Fruit fly (Drosophila melanogaster): ENCODE results near the gene ppk10.

The ppk10 gene

dm6 chr2L:10426534-10427048, 25.6 kb downstream of the ppk10 start, which contains the start of the genes SmB and KdelR (continued):
- TF ChIP-seq CG10959 (GFP tag; IDR thresholded peaks at IDR 0.05) (no peak), Hmr (GFP tag; optimal IDR thresholded peaks at IDR 0.05) (no peak), Kr (GFP tag; optimal IDR thresholded peaks at IDR 0.05) (no peak), Tbp (GFP tag; optimal IDR thresholded peaks at IDR 0.05) (no peak), tna (GFP tag; IDR thresholded peaks at IDR 0.05; ENCODE audit: partially characterized antibody) (peak; percentile 84), gce (GFP tag; IDR thresholded peaks at IDR 0.05) (no peak), CG15269 (tag; optimal IDR thresholded peaks at IDR 0.05) (no peak), CG17802 (tag; optimal IDR thresholded peaks at IDR 0.05) (no peak), CG9932 (GFP tag; IDR thresholded peaks at IDR 0.05) (peak; percentile 28; the same call in 1 of the 2 replicates), ash1 (GFP tag; optimal IDR thresholded peaks at IDR 0.05) (no peak), disco-r (GFP tag; optimal IDR thresholded peaks at IDR 0.05) (no peak), HLHmδ (GFP tag; optimal IDR thresholded peaks at IDR 0.05) (no peak), C15 (GFP tag; IDR thresholded peaks at IDR 0.05) (no peak), salm (tag; optimal IDR thresholded peaks at IDR 0.05) (no peak), pum (GFP tag; optimal IDR thresholded peaks at IDR 0.05) (peak; percentile 10), cwo (GFP tag; optimal IDR thresholded peaks at IDR 0.05) (no peak), lov (optimal IDR thresholded peaks at IDR 0.05) (no peak), lov (GFP tag; IDR thresholded peaks at IDR 0.05) (no peak), CG10462 (GFP tag; optimal IDR thresholded peaks at IDR 0.05) (no peak), sens (GFP tag) (peak; percentile 81), prd (optimal IDR thresholded peaks at IDR 0.05) (no peak), prd (GFP tag; IDR thresholded peaks at IDR 0.05) (no peak), CG18599 (GFP tag; optimal IDR thresholded peaks at IDR 0.05) (no peak), CG12942 (GFP tag; optimal IDR thresholded peaks at IDR 0.05) (no peak), Elba2 (GFP tag; optimal IDR thresholded peaks at IDR 0.05) (peak; percentile 26), CG12659 (GFP tag; optimal IDR thresholded peaks at IDR 0.05) (peak; percentile 82), zfh2 (GFP tag; optimal IDR thresholded peaks at IDR 0.05) (no peak), usp (GFP tag; optimal IDR thresholded peaks at IDR 0.05) (no peak), Bgb (GFP tag; IDR thresholded peaks at IDR 0.05; ENCODE audit: partially characterized antibody) (peak; percentile 80), Dbx (GFP tag; IDR thresholded peaks at IDR 0.05) (no peak), Nf-YC (tag; optimal IDR thresholded peaks at IDR 0.05) (peak; percentile 60), chn (GFP tag; optimal IDR thresholded peaks at IDR 0.05) (no peak), CG13424 (tag; optimal IDR thresholded peaks at IDR 0.05) (peak; percentile 7), CG17829 (tag; optimal IDR thresholded peaks at IDR 0.05) (peak; percentile 65), bigmax (GFP tag; optimal IDR thresholded peaks at IDR 0.05) (no peak), CG6654 (GFP tag; optimal IDR thresholded peaks at IDR 0.05) (no peak), chinmo (GFP tag; IDR thresholded peaks at IDR 0.05; ENCODE audit: partially characterized antibody) (peak; percentile 61; the same call in 1 of the 4 replicates), E2f2 (GFP tag; IDR thresholded peaks at IDR 0.05) (peak; percentile 68; the same call in 1 of the 2 replicates), nerfin-1 (tag; optimal IDR thresholded peaks at IDR 0.05) (peak; percentile 40), CG13123 (GFP tag; optimal IDR thresholded peaks at IDR 0.05) (no peak), CG7271 (tag; optimal IDR thresholded peaks at IDR 0.05) (peak; percentile 8), Dll (GFP tag; IDR thresholded peaks at IDR 0.05; ENCODE audit: partially characterized antibody) (peak; percentile 91), CG14965 (GFP tag; optimal IDR thresholded peaks at IDR 0.05; ENCODE audit: borderline replicate concordance) (no peak), YL-1 (GFP tag; optimal IDR thresholded peaks at IDR 0.05) (peak; percentile 89), CG13775 (GFP tag; optimal IDR thresholded peaks at IDR 0.05) (peak; percentile 36), CG17385 (GFP tag; optimal IDR thresholded peaks at IDR 0.05) (no peak), az2 (GFP tag; optimal IDR thresholded peaks at IDR 0.05) (no peak), pnt (GFP tag; optimal IDR thresholded peaks at IDR 0.05) (no peak), CG10565 (GFP tag; optimal IDR thresholded peaks at IDR 0.05) (no peak), Opbp (GFP tag; IDR thresholded peaks at IDR 0.05; ENCODE audit: partially characterized antibody) (peak; percentile 64; the same call in 2 of the 3 replicates)

All from whole organism, embryonic.